Fruit fly (Drosophila melanogaster) whole organism, pupa: ENCODE measurements around the gene Mur11Da.

ENCODE experiments used
- CG15710 ChIP-seq: fragments of 200-800 bp; sonication (Bioruptor generic); optimal IDR thresholded peaks from 2 replicates; lab custom pipeline; 2018; ENCODE audit warnings: missing biosample characterization, mild to moderate bottlenecking, missing genetic modification characterization, moderate library complexity
- fd96Ca ChIP-seq: fragments of 200-800 bp; sonication (Bioruptor generic); IDR thresholded peaks from 3 replicates; pipeline ENCODE4 v1.3.6; 2022; ENCODE audit warnings: missing biosample characterization, missing genetic modification characterization

DNA sequence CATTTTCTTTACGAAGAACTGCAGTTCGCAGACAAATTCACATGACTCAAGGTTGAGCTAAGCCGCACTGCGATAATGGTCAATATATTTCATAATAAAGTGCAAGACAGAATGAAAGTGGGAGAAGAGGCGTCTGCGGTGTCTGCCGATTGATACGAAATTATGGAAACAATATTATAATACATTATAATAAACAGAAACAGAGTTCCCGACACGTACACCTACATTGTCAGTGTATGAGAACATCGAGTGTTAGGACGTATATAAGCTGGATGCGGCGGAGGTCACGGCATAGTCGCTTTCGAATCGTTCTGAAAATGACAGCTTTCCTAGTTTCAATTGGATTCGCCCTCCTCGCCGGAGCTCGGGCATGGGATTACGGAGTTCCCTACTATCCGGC lies 2.7 kb downstream of the Mur11Da start, which contains the start of gene CG15721:
- TF ChIP-seq CG15710 (tag; lab: Kevin White, UChicago) (no peak), fd96Ca (GFP tag; lab: Robert Waterston, UW) (no peak)
